Fruit fly (Drosophila melanogaster): ENCODE measurements around the gene dop.

Gene dop

DNA sequence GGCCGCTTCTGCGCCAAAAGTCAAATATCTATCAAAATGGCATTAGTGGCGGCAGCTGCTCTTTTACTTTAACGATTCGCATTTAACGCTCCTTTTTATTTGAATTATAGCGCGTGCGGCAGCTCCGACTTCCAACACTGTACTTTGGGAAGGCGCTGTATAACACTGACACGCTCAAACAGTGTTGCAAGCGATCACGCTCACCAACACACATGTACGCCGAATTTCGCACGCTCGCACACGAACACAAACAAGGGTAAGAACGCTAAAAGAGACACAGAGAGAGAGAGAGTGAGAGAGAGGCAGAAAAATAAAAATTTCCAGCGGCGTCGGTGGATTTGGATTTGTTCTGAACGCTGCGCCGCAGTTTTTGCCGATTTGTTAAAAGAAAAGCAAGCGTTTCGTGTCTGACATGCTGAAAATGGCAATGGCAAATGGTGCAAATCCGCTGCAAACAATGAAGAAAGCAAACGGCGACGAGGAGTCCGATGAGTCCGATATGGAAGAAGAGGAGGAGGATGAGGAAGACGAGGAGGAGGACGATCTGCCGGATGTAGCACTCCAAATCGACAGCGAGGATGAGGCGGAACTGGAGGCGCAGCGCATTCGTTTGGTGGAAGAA is 53.9 kb downstream of the dop start, which contains the start of gene Phs (continued):
- TF ChIP-seq hkb (optimal IDR thresholded peaks at IDR 0.05) (no peak), hkb (GFP tag; IDR thresholded peaks at IDR 0.05) (peak; percentile 54), Taf1 (GFP tag; IDR thresholded peaks at IDR 0.05) (no peak), CG4282 (GFP tag; optimal IDR thresholded peaks at IDR 0.05) (peak; percentile 86), fu2 (GFP tag; optimal IDR thresholded peaks at IDR 0.05) (peak; percentile 84), Dip2 (GFP tag; IDR thresholded peaks at IDR 0.05) (no peak), twi (tag; optimal IDR thresholded peaks at IDR 0.05) (peak; percentile 48), gt (GFP tag; IDR thresholded peaks at IDR 0.05) (peak; percentile 12; the same call in 1 of the 2 replicates), tna (GFP tag; IDR thresholded peaks at IDR 0.05; ENCODE audit: partially characterized antibody) (no peak), Dfd (GFP tag; optimal IDR thresholded peaks at IDR 0.05) (no peak), grau (tag; optimal IDR thresholded peaks at IDR 0.05) (peak; percentile 55), CG1529 (GFP tag; optimal IDR thresholded peaks at IDR 0.05) (peak; percentile 19), CG17912 (GFP tag; optimal IDR thresholded peaks at IDR 0.05) (peak; percentile 81), inv (GFP tag; IDR thresholded peaks at IDR 0.05; ENCODE audit: partially characterized antibody) (0 out of 2 replicates have a peak, but pooled peaks have one; percentile 13), CG15011 (GFP tag; optimal IDR thresholded peaks at IDR 0.05) (peak; percentile 19), dan (GFP tag; IDR thresholded peaks at IDR 0.05) (no peak), CG4854 (GFP tag; optimal IDR thresholded peaks at IDR 0.05) (peak; percentile 77), C15 (GFP tag; IDR thresholded peaks at IDR 0.05) (peak; percentile 51; the same call in 1 of the 3 replicates), ssp (GFP tag; IDR thresholded peaks at IDR 0.05) (peak; percentile 67), CG11504 (tag; optimal IDR thresholded peaks at IDR 0.05) (peak; percentile 60), Ets97D (GFP tag; optimal IDR thresholded peaks at IDR 0.05) (peak; percentile 89), CG12104 (GFP tag; optimal IDR thresholded peaks at IDR 0.05) (peak; percentile 22), CG1832 (GFP tag; optimal IDR thresholded peaks at IDR 0.05) (no peak), ken (GFP tag; IDR thresholded peaks at IDR 0.05) (peak; percentile 94), Ravus (GFP tag; IDR thresholded peaks at IDR 0.05) (no peak), CG16813 (GFP tag; IDR thresholded peaks at IDR 0.05; ENCODE audit: partially characterized antibody) (peak; percentile 55; the same call in 2 of the 3 replicates), CG32772 (GFP tag; IDR thresholded peaks at IDR 0.05) (peak; percentile 64; the same call in 1 of the 2 replicates), Bgb (GFP tag; IDR thresholded peaks at IDR 0.05; ENCODE audit: partially characterized antibody) (peak; percentile 65), CG2129 (GFP tag; IDR thresholded peaks at IDR 0.05; ENCODE audit: partially characterized antibody) (no peak), CG13894 (tag; optimal IDR thresholded peaks at IDR 0.05) (peak; percentile 63), CG3838 (GFP tag; optimal IDR thresholded peaks at IDR 0.05) (peak; percentile 61), pnt (GFP tag; optimal IDR thresholded peaks at IDR 0.05) (peak; percentile 64), Sry-β (GFP tag; optimal IDR thresholded peaks at IDR 0.05) (no peak), CG4820 (GFP tag; optimal IDR thresholded peaks at IDR 0.05) (peak; percentile 77), CG6654 (GFP tag; optimal IDR thresholded peaks at IDR 0.05) (no peak), exex (tag; optimal IDR thresholded peaks at IDR 0.05) (no peak), hb (GFP tag; IDR thresholded peaks at IDR 0.05; ENCODE audit: partially characterized antibody) (no peak), nau (GFP tag; optimal IDR thresholded peaks at IDR 0.05) (peak; percentile 71), zen (tag; optimal IDR thresholded peaks at IDR 0.05) (peak; percentile 11), CG18619 (GFP tag; optimal IDR thresholded peaks at IDR 0.05) (peak; percentile 76), Doc3 (GFP tag; IDR thresholded peaks at IDR 0.05; ENCODE audit: partially characterized antibody) (no peak)

All from whole organism, embryonic.